Fruit fly (Drosophila melanogaster) whole organism, embryonic: Measurements from ENCODE around the gene cbt.

Source experiments
- ATbp ChIP-seq: fragments of 200-800 bp; sonication (Bioruptor generic); optimal IDR thresholded peaks from 2 replicates; lab custom pipeline; 2017; ENCODE audit warnings: missing biosample characterization, mild to moderate bottlenecking, missing genetic modification characterization, missing genetic modification reagents
- Ada2b ChIP-seq: fragments of 200-800 bp; sonication (Bioruptor generic); IDR thresholded peaks from 2 replicates; pipeline ENCODE4 v1.3.6; 2022; ENCODE audit warnings: missing biosample characterization, missing genetic modification characterization
- Atf6 ChIP-seq: fragments of 200-800 bp; sonication (Bioruptor generic); IDR thresholded peaks from 2 replicates; pipeline ENCODE4 v1.3.6; 2022; ENCODE audit warnings: missing biosample characterization, missing genetic modification characterization
- Awh ChIP-seq: fragments of 200-800 bp; sonication (Bioruptor generic); IDR thresholded peaks from 2 replicates; pipeline ENCODE4, ENCODE4 v1.3.6; 2022; ENCODE audit warnings: missing biosample characterization, missing genetic modification characterization
- BEAF-32 ChIP-seq: fragments of 200-800 bp; sonication (Bioruptor generic); optimal IDR thresholded peaks from 3 replicates; lab custom pipeline; 2017; ENCODE audit warnings: missing biosample characterization, missing genetic modification characterization, mild to moderate bottlenecking, moderate library complexity, missing genetic modification reagents
- CG13296 ChIP-seq: fragments of 200-800 bp; sonication (Bioruptor generic); optimal IDR thresholded peaks from 3 replicates; lab custom pipeline; 2018; ENCODE audit warnings: missing biosample characterization, mild to moderate bottlenecking, missing genetic modification characterization
- CG13624 ChIP-seq: fragments of 200-800 bp; sonication (Bioruptor generic); optimal IDR thresholded peaks from 2 replicates; lab custom pipeline; 2016; ENCODE audit warnings: missing biosample characterization, missing genetic modification characterization
- CG15269 ChIP-seq: fragments of 200-800 bp; sonication (Bioruptor generic); optimal IDR thresholded peaks from 2 replicates; lab custom pipeline; 2018; ENCODE audit warnings: missing biosample characterization, mild to moderate bottlenecking, missing genetic modification characterization, moderate library complexity
- CG1529 ChIP-seq: fragments of 200-800 bp; sonication (Bioruptor generic); optimal IDR thresholded peaks from 3 replicates; lab custom pipeline; 2018; ENCODE audit warnings: missing biosample characterization, missing genetic modification characterization
- CG15479 ChIP-seq: fragments of 200-800 bp; sonication (Bioruptor generic); optimal IDR thresholded peaks from 3 replicates; lab custom pipeline; 2019; ENCODE audit warnings: missing biosample characterization, mild to moderate bottlenecking, missing genetic modification characterization, moderate library complexity
- CG15514 ChIP-seq: fragments of 200-800 bp; sonication (Bioruptor generic); optimal IDR thresholded peaks from 3 replicates; lab custom pipeline; 2017; ENCODE audit warnings: missing biosample characterization, missing genetic modification characterization, mild to moderate bottlenecking, moderate library complexity, missing genetic modification reagents
- CG1647 ChIP-seq: fragments of 200-800 bp; sonication (Bioruptor generic); optimal IDR thresholded peaks from 3 replicates; lab custom pipeline; 2016; ENCODE audit warnings: missing biosample characterization, missing genetic modification characterization
- CG17328 ChIP-seq: fragments of 200-800 bp; sonication (Bioruptor generic); IDR thresholded peaks from 2 replicates; pipeline ENCODE4 v1.3.6; 2022; ENCODE audit warnings: missing biosample characterization, missing genetic modification characterization
- CG1792 ChIP-seq: fragments of 200-800 bp; sonication (Bioruptor generic); optimal IDR thresholded peaks from 2 replicates; lab custom pipeline; 2016; ENCODE audit warnings: missing biosample characterization, missing genetic modification characterization
- CG30020 ChIP-seq: fragments of 200-800 bp; optimal IDR thresholded peaks from 2 replicates; lab custom pipeline; 2019; ENCODE audit warnings: missing biosample characterization, mild to moderate bottlenecking, missing genetic modification characterization, moderate library complexity
- CG6272 ChIP-seq: fragments of 200-800 bp; sonication (Bioruptor generic); IDR thresholded peaks from 2 replicates; pipeline ENCODE4 v1.3.6; 2022; ENCODE audit warnings: missing biosample characterization, missing genetic modification characterization
- CG6654 ChIP-seq: fragments of 200-800 bp; sonication (Bioruptor generic); optimal IDR thresholded peaks from 2 replicates; lab custom pipeline; 2017; ENCODE audit warnings: missing biosample characterization, mild to moderate bottlenecking, missing genetic modification characterization
- CG6854 ChIP-seq: fragments of 200-800 bp; sonication (Bioruptor generic); optimal IDR thresholded peaks from 3 replicates; lab custom pipeline; 2017; ENCODE audit warnings: missing biosample characterization, mild to moderate bottlenecking, missing genetic modification characterization
- CG7372 ChIP-seq: fragments of 200-800 bp; sonication (Bioruptor generic); IDR thresholded peaks from 2 replicates; pipeline ENCODE4 v1.3.6; 2022; ENCODE audit warnings: missing biosample characterization, missing genetic modification characterization
- CG8089 ChIP-seq: fragments of 200-800 bp; sonication (Bioruptor generic); optimal IDR thresholded peaks from 3 replicates; lab custom pipeline; 2016; ENCODE audit warnings: missing biosample characterization, missing genetic modification characterization
- CG8290 ChIP-seq, 3 experiments: fragments of 200-800 bp; sonication (Bioruptor generic); optimal IDR thresholded peaks; 2 replicates each; lab custom pipeline; 2016 to 2019; ENCODE audit warnings: missing biosample characterization in 3 of 3, missing genetic modification characterization in 3 of 3, mild to moderate bottlenecking in 2 of 3, moderate library complexity in 1 of 3
- CG9609 ChIP-seq: fragments of 200-800 bp; sonication (Bioruptor generic); optimal IDR thresholded peaks from 3 replicates; lab custom pipeline; 2016; ENCODE audit warnings: missing biosample characterization, missing genetic modification characterization
- D19A ChIP-seq: fragments of 200-800 bp; optimal IDR thresholded peaks from 3 replicates; lab custom pipeline; 2019; ENCODE audit warnings: missing biosample characterization, mild to moderate bottlenecking, missing genetic modification characterization, moderate library complexity
- Dad ChIP-seq: fragments of 200-800 bp; sonication (Bioruptor generic); optimal IDR thresholded peaks from 3 replicates; lab custom pipeline; 2016; ENCODE audit warnings: missing biosample characterization, missing genetic modification characterization
- Doc3 ChIP-seq: fragments of 200-800 bp; sonication (Bioruptor generic); IDR thresholded peaks from 3 replicates; pipeline ENCODE4 v1.3.6; 2022; ENCODE audit warnings: missing biosample characterization, missing genetic modification characterization; ENCODE audit not compliant: partially characterized antibody
- Fer3 ChIP-seq: fragments of 200-800 bp; sonication (Bioruptor generic); optimal IDR thresholded peaks from 2 replicates; lab custom pipeline; 2018; ENCODE audit warnings: missing biosample characterization, mild to moderate bottlenecking, missing genetic modification characterization, moderate library complexity
- Hr39 ChIP-seq: fragments of >200 bp; optimal IDR thresholded peaks from 2 replicates; lab custom pipeline; 2017
- MBD-R2 ChIP-seq: fragments of 200-800 bp; sonication (Bioruptor generic); IDR thresholded peaks from 2 replicates; pipeline ENCODE4 v1.3.6; 2022; ENCODE audit warnings: missing biosample characterization, missing genetic modification characterization
- Neu2 ChIP-seq: fragments of 200-800 bp; sonication (Bioruptor generic); optimal IDR thresholded peaks from 3 replicates; lab custom pipeline; 2016; ENCODE audit warnings: missing biosample characterization, missing genetic modification characterization, borderline replicate concordance
- Oaz ChIP-seq: fragments of 200-800 bp; sonication (Bioruptor generic); IDR thresholded peaks from 2 replicates; pipeline ENCODE4 v1.3.6; 2022; ENCODE audit warnings: missing biosample characterization, missing genetic modification characterization
- Sry-β ChIP-seq: fragments of 200-800 bp; sonication (Bioruptor generic); optimal IDR thresholded peaks from 2 replicates; lab custom pipeline; 2018; ENCODE audit warnings: missing biosample characterization, mild to moderate bottlenecking, missing genetic modification characterization, moderate library complexity
- Tbp ChIP-seq: fragments of >200 bp; optimal IDR thresholded peaks from 2 replicates; lab custom pipeline; 2018; ENCODE audit warnings: missing biosample characterization, missing genetic modification characterization
- ac ChIP-seq: fragments of 200-800 bp; sonication (Bioruptor generic); optimal IDR thresholded peaks from 3 replicates; lab custom pipeline; 2017; ENCODE audit warnings: missing biosample characterization, mild to moderate bottlenecking, missing genetic modification characterization
- aop ChIP-seq: fragments of 200-800 bp; sonication (Bioruptor generic); IDR thresholded peaks from 2 replicates; pipeline ENCODE4 v1.3.6; 2022; ENCODE audit warnings: missing biosample characterization, missing genetic modification characterization
- cwo ChIP-seq: fragments of 200-800 bp; sonication (Bioruptor generic); optimal IDR thresholded peaks from 3 replicates; lab custom pipeline; 2017; ENCODE audit warnings: missing biosample characterization, missing genetic modification characterization, mild to moderate bottlenecking, moderate library complexity, missing genetic modification reagents
- dan ChIP-seq: fragments of 200-800 bp; sonication (Bioruptor generic); IDR thresholded peaks from 2 replicates; pipeline ENCODE4 v1.3.6; 2022; ENCODE audit warnings: missing biosample characterization, missing genetic modification characterization
- dmrt99B ChIP-seq: fragments of 200-800 bp; sonication (Bioruptor generic); optimal IDR thresholded peaks from 2 replicates; lab custom pipeline; 2018; ENCODE audit warnings: missing biosample characterization, mild to moderate bottlenecking, missing genetic modification characterization, moderate library complexity
- gem ChIP-seq: fragments of 200-800 bp; sonication (Bioruptor generic); optimal IDR thresholded peaks from 2 replicates; lab custom pipeline; 2019; ENCODE audit warnings: missing biosample characterization, mild to moderate bottlenecking, missing genetic modification characterization, moderate library complexity
- gsb ChIP-seq: fragments of 200-800 bp; sonication (Bioruptor generic); IDR thresholded peaks from 2 replicates; pipeline ENCODE4 v1.3.6; 2022; ENCODE audit warnings: missing biosample characterization, missing genetic modification characterization
- ham ChIP-seq: fragments of 200-800 bp; sonication (Bioruptor generic); IDR thresholded peaks from 2 replicates; pipeline ENCODE4 v1.3.6; 2022; ENCODE audit warnings: missing biosample characterization, missing genetic modification characterization
- lbe ChIP-seq: fragments of 200-800 bp; sonication (Bioruptor generic); optimal IDR thresholded peaks from 2 replicates; lab custom pipeline; 2016; ENCODE audit warnings: missing biosample characterization, mild to moderate bottlenecking, missing genetic modification characterization
- mld ChIP-seq: fragments of 200-800 bp; sonication (Bioruptor generic); IDR thresholded peaks from 3 replicates; pipeline ENCODE4 v1.3.6; 2022; ENCODE audit warnings: missing biosample characterization, missing genetic modification characterization; ENCODE audit not compliant: partially characterized antibody
- nmo ChIP-seq: fragments of 200-800 bp; sonication (Bioruptor generic); optimal IDR thresholded peaks from 2 replicates; lab custom pipeline; 2018; ENCODE audit warnings: missing biosample characterization, mild to moderate bottlenecking, missing genetic modification characterization, moderate library complexity
- onecut ChIP-seq: fragments of 200-800 bp; sonication (Bioruptor generic); IDR thresholded peaks from 2 replicates; pipeline ENCODE4 v1.3.6; 2022; ENCODE audit warnings: missing biosample characterization, missing genetic modification characterization
- rib ChIP-seq: fragments of 200-800 bp; sonication (Bioruptor generic); IDR thresholded peaks from 2 replicates; pipeline ENCODE4 v1.3.6; 2022; ENCODE audit warnings: missing biosample characterization, missing genetic modification characterization
- row ChIP-seq: fragments of 200-800 bp; sonication (Bioruptor generic); IDR thresholded peaks from 3 replicates; pipeline ENCODE4 v1.3.6; 2022; ENCODE audit warnings: missing biosample characterization, missing genetic modification characterization
- sqz ChIP-seq: fragments of 200-800 bp; sonication (Bioruptor generic); optimal IDR thresholded peaks from 3 replicates; lab custom pipeline; 2018; ENCODE audit warnings: missing biosample characterization, mild to moderate bottlenecking, missing genetic modification characterization
- unpg ChIP-seq: fragments of 200-800 bp; sonication (Bioruptor generic); optimal IDR thresholded peaks from 3 replicates; lab custom pipeline; 2018; ENCODE audit warnings: missing biosample characterization, mild to moderate bottlenecking, missing genetic modification characterization, moderate library complexity
- zen ChIP-seq: fragments of 200-800 bp; sonication (Bioruptor generic); optimal IDR thresholded peaks from 3 replicates; lab custom pipeline; 2018; ENCODE audit warnings: missing biosample characterization, mild to moderate bottlenecking, missing genetic modification characterization, moderate library complexity
- zfh2 ChIP-seq: fragments of 200-800 bp; sonication (Bioruptor generic); optimal IDR thresholded peaks from 2 replicates; lab custom pipeline; 2016; ENCODE audit warnings: missing biosample characterization, missing genetic modification characterization

The cbt gene

DNA sequence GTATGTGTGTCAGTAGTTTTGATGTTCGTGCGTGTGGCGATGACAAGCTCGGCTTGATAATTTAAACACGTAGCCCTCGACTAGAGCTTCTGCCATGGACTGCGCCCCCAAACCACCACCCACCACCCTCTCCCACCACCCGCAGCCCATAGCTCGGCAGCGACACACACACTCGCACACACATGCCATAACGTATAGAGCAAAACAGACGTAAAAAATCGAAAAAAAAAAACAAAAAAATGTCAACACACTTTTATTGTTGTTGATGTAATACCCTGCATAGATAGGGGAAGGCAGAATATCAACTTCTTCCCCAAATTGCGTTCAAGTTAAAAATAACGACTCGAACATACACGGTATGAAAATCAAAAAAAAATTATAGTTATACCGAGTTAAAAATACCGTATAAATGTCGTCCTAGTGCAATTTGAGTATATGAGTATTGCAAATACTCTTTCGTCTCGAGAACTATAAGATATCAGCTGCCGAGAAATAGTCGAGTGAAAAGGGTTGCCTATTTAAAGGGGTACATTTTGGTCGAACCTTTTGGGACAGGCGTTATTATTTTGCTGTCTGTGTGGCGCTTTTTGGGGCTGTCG is 9.1 kb downstream of the cbt start (continued):
- TF ChIP-seq ac (GFP tag; lab: Kevin White, UChicago) (no peak), CG1529 (GFP tag; lab: Kevin White, UChicago) (no peak), unpg (GFP tag; lab: Kevin White, UChicago) (peak; percentile 77), Fer3 (tag; lab: Kevin White, UChicago) (peak; percentile 79), CG13296 (GFP tag; lab: Kevin White, UChicago) (peak; percentile 83), gem (tag; lab: Kevin White, UChicago) (peak; percentile 90), CG13624 (GFP tag; lab: Kevin White, UChicago) (peak; percentile 83), Doc3 (GFP tag; lab: Robert Waterston, UW) (no peak), Dad (GFP tag; lab: Kevin White, UChicago) (peak; percentile 74), aop (GFP tag; lab: Robert Waterston, UW) (no peak), zfh2 (GFP tag; lab: Kevin White, UChicago) (peak; percentile 79), rib (no peak), CG8290 (GFP tag; optimal IDR thresholded peaks at IDR 0.05; lab: Kevin White, UChicago) (no peak), CG8290 (tag; optimal IDR thresholded peaks at IDR 0.05; lab: Kevin White, UChicago) (no peak), Ada2b (GFP tag; lab: Robert Waterston, UW) (peak; percentile 70; the same call in 1 of the 2 replicates), MBD-R2 (no peak), CG15479 (GFP tag; lab: Kevin White, UChicago) (no peak), CG30020 (tag; lab: Kevin White, UChicago) (no peak), CG6654 (GFP tag; lab: Kevin White, UChicago) (peak; percentile 56), gsb (GFP tag; lab: Robert Waterston, UW) (no peak), Oaz (GFP tag; lab: Robert Waterston, UW) (peak; percentile 61), Awh (GFP tag; lab: Robert Waterston, UW) (0 out of 2 replicates have a peak, but pooled peaks have one; percentile 36), ATbp (peak; percentile 77), BEAF-32 (GFP tag; lab: Kevin White, UChicago) (no peak), CG15269 (peak; percentile 84), CG1647 (GFP tag; lab: Kevin White, UChicago) (peak; percentile 32), onecut (no peak), lbe (GFP tag; lab: Kevin White, UChicago) (no peak), mld (GFP tag; lab: Robert Waterston, UW) (no peak), CG17328 (GFP tag; lab: Robert Waterston, UW) (peak; percentile 77), CG6854 (GFP tag; lab: Kevin White, UChicago) (peak; percentile 68), zen (tag; lab: Kevin White, UChicago) (peak; percentile 18), ham (GFP tag; lab: Robert Waterston, UW) (no peak), Neu2 (GFP tag; lab: Kevin White, UChicago) (no peak), row (GFP tag; lab: Robert Waterston, UW) (peak; percentile 95), CG8089 (GFP tag; lab: Kevin White, UChicago) (peak; percentile 82), Hr39 (lab: Kevin White, UChicago) (no peak), CG6272 (peak; percentile 44; the same call in 1 of the 2 replicates), CG7372 (GFP tag; lab: Robert Waterston, UW) (0 out of 2 replicates have a peak, but pooled peaks have one; percentile 19), Atf6 (GFP tag; lab: Robert Waterston, UW) (peak; percentile 82), nmo (GFP tag; lab: Kevin White, UChicago) (peak; percentile 71), dmrt99B (tag; lab: Kevin White, UChicago) (peak; percentile 83), CG1792 (GFP tag; lab: Kevin White, UChicago) (peak; percentile 67), Sry-β (GFP tag; lab: Kevin White, UChicago) (no peak), cwo (GFP tag; lab: Kevin White, UChicago) (peak; percentile 71), CG15514 (GFP tag; lab: Kevin White, UChicago) (peak; percentile 35), dan (no peak), D19A (peak; percentile 90), Tbp (GFP tag; lab: Kevin White, UChicago) (no peak), CG9609 (GFP tag; lab: Kevin White, UChicago) (peak; percentile 85), sqz (GFP tag; lab: Kevin White, UChicago) (peak; percentile 82)
